Worm (Caenorhabditis elegans): ENCODE measurements around the gene M04G7.5.

- TF ChIP-seq dao-5 (tag; optimal IDR thresholded peaks at IDR 0.05), result no peak
- TF ChIP-seq W03F9.2 (tag; optimal IDR thresholded peaks at IDR 0.05), result no peak
Measured at ce11 chrIV:504495-504894, 49.6 kb downstream of the M04G7.5 start.

Measured in whole organism, L4/young adult.